Worm (Caenorhabditis elegans) whole organism, L1 larva: ENCODE measurements around the gene nlp-34.

ENCODE experiments used
- C16A3.4 ChIP-seq: fragments of 150-350 bp; optimal IDR thresholded peaks from 2 replicates; lab custom pipeline; 2014; ENCODE audit warnings: missing biosample characterization, missing genetic modification characterization
- ceh-90 ChIP-seq: sonication (generic microtip); optimal IDR thresholded peaks from 2 replicates; lab custom pipeline; 2016; ENCODE audit warnings: missing genetic modification characterization, missing compliant biosample characterization
- ces-1 ChIP-seq: fragments of 150-350 bp; optimal IDR thresholded peaks from 2 replicates; lab custom pipeline; 2014; ENCODE audit warnings: missing biosample characterization, missing genetic modification reagents, missing genetic modification characterization
- egl-27 ChIP-seq, 2 experiments: fragments of 150-350 bp in 1 of 2; sonication (generic microtip); optimal IDR thresholded peaks; 3 replicates each; lab custom pipeline; 2017 to 2018; ENCODE audit warnings: missing biosample characterization in 2 of 2, missing genetic modification characterization in 2 of 2, missing genetic modification reagents in 2 of 2
- elt-3 ChIP-seq, 6 experiments: fragments of 150-350 bp in 1 of 6; sonication (generic microtip); optimal IDR thresholded peaks; 2 replicates each; lab custom pipeline; 2017 to 2018; ENCODE audit warnings: missing biosample characterization in 6 of 6, missing genetic modification characterization in 6 of 6, inconsistent platforms in 1 of 6
- hlh-17 ChIP-seq: fragments of 200-800 bp; sonication (Bioruptor generic); optimal IDR thresholded peaks from 2 replicates; lab custom pipeline; 2018; ENCODE audit warnings: missing genetic modification characterization, mild to moderate bottlenecking, missing compliant biosample characterization, moderate library complexity, borderline replicate concordance
- lsy-2 ChIP-seq, 2 experiments: fragments of 150-350 bp; optimal IDR thresholded peaks; 2 replicates each; lab custom pipeline; 2014; ENCODE audit warnings: missing biosample characterization in 2 of 2, missing genetic modification characterization in 2 of 2
- nhr-28 ChIP-seq: fragments of 150-350 bp; optimal IDR thresholded peaks from 2 replicates; lab custom pipeline; 2014; ENCODE audit warnings: missing biosample characterization, missing genetic modification characterization
- nhr-77 ChIP-seq: fragments of 150-350 bp; optimal IDR thresholded peaks from 2 replicates; lab custom pipeline; 2014; ENCODE audit warnings: missing biosample characterization, missing genetic modification characterization
- skn-1 ChIP-seq: fragments of 150-350 bp; optimal IDR thresholded peaks from 2 replicates; lab custom pipeline; 2014; ENCODE audit warnings: missing biosample characterization, missing genetic modification characterization
- zag-1 ChIP-seq: fragments of 150-350 bp; optimal IDR thresholded peaks from 2 replicates; lab custom pipeline; 2014; ENCODE audit warnings: missing biosample characterization, missing genetic modification characterization

DNA sequence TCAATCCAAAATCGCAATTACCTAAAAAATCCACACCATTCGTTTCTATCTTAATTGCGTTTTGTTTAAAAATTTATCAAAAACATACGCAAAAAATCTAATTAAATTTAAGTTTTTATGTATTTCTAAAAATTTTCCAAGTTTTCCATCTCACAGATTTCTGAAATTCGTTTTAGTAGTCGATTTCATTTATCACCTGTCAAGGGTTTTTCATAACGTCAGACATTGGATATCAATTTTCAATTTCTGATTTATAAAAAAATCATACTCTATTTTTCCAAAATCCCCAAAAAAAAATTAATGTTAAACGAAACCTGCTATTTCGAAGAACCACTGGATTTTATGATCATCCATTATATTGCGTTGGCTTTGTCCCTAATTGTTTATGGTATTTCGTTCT lies 31.2 kb upstream of the nlp-34 start, which contains the start of gene srh-4:
- TF ChIP-seq nhr-77 (tag; lab: Kevin White, UChicago) = no peak
- TF ChIP-seq elt-3 (tag; optimal IDR thresholded peaks at IDR 0.05; lab: Kevin White, UChicago) = no peak
- no peak for TF ChIP-seq lsy-2 (tag; optimal IDR thresholded peaks at IDR 0.05; lab: Kevin White, UChicago)
- TF ChIP-seq ces-1 (GFP tag; lab: Kevin White, UChicago) = no peak
- TF ChIP-seq hlh-17 (GFP tag; lab: Kevin White, UChicago) = no peak
- no peak for TF ChIP-seq nhr-28 (tag; lab: Kevin White, UChicago)
- no peak for TF ChIP-seq zag-1 (tag; lab: Kevin White, UChicago)
- TF ChIP-seq skn-1 (tag; lab: Kevin White, UChicago) = no peak
- TF ChIP-seq C16A3.4 (tag; lab: Kevin White, UChicago) = no peak
- TF ChIP-seq egl-27 (tag; optimal IDR thresholded peaks at IDR 0.05; lab: Kevin White, UChicago) = no peak
- no peak for TF ChIP-seq ceh-90 (tag; lab: Kevin White, UChicago)
